Worm (Caenorhabditis elegans) whole organism, L2 larva: Measurements from ENCODE around the gene H04M03.11.
A peak's percentile ranks its signal among the peaks of the same experiment; 100 is the strongest.

Experiments
- C34F6.9 ChIP-seq: fragments of 150-350 bp; optimal IDR thresholded peaks from 2 replicates; lab custom pipeline; 2014; ENCODE audit warnings: missing biosample characterization, missing genetic modification characterization
- F13H6.1 ChIP-seq: sonication (generic microtip); optimal IDR thresholded peaks from 2 replicates; lab custom pipeline; 2016; ENCODE audit warnings: missing genetic modification characterization, missing compliant biosample characterization
- R02D3.7 ChIP-seq: fragments of 150-350 bp; optimal IDR thresholded peaks from 2 replicates; lab custom pipeline; 2014; ENCODE audit warnings: missing biosample characterization, missing genetic modification characterization
- alr-1 ChIP-seq: fragments of 150-350 bp; optimal IDR thresholded peaks from 2 replicates; lab custom pipeline; 2014; ENCODE audit warnings: missing biosample characterization, missing genetic modification characterization
- aly-2 ChIP-seq: fragments of 150-350 bp; optimal IDR thresholded peaks from 2 replicates; lab custom pipeline; 2014; ENCODE audit warnings: missing biosample characterization, missing genetic modification characterization
- ama-1 ChIP-seq: fragments of 150-350 bp; optimal IDR thresholded peaks from 2 replicates; lab custom pipeline; 2018; ENCODE audit warnings: inconsistent platforms
- blmp-1 ChIP-seq: sonication (generic microtip); optimal IDR thresholded peaks from 2 replicates; lab custom pipeline; 2017; ENCODE audit warnings: missing genetic modification characterization, mild to moderate bottlenecking, missing compliant biosample characterization, antibody characterized with exemption, moderate library complexity; ENCODE audit not compliant: insufficient read depth
- ceh-16 ChIP-seq: fragments of 150-350 bp; optimal IDR thresholded peaks from 2 replicates; lab custom pipeline; 2014; ENCODE audit warnings: missing biosample characterization, missing genetic modification characterization
- ceh-82 ChIP-seq: fragments of 150-350 bp; optimal IDR thresholded peaks from 2 replicates; lab custom pipeline; 2014; ENCODE audit warnings: missing biosample characterization, missing genetic modification characterization
- crh-2 ChIP-seq: sonication (generic microtip); optimal IDR thresholded peaks from 2 replicates; lab custom pipeline; 2017; ENCODE audit warnings: missing biosample characterization, missing genetic modification characterization
- dmd-4 ChIP-seq: sonication (generic microtip); optimal IDR thresholded peaks from 2 replicates; lab custom pipeline; 2017; ENCODE audit warnings: missing biosample characterization, missing genetic modification characterization
- egl-27 ChIP-seq: sonication (generic microtip); optimal IDR thresholded peaks from 3 replicates; lab custom pipeline; 2017; ENCODE audit warnings: missing biosample characterization, missing genetic modification reagents, missing genetic modification characterization
- elt-1 ChIP-seq: fragments of 150-350 bp; optimal IDR thresholded peaks from 2 replicates; lab custom pipeline; 2014; ENCODE audit warnings: missing biosample characterization, missing genetic modification characterization
- fos-1 ChIP-seq: fragments of 150-350 bp; optimal IDR thresholded peaks from 2 replicates; lab custom pipeline; 2014; ENCODE audit warnings: missing biosample characterization, missing genetic modification characterization
- gmeb-1 ChIP-seq: fragments of 150-350 bp; optimal IDR thresholded peaks from 2 replicates; lab custom pipeline; 2014; ENCODE audit warnings: missing biosample characterization, missing genetic modification characterization
- lin-13 ChIP-seq: fragments of 150-350 bp; optimal IDR thresholded peaks from 2 replicates; lab custom pipeline; 2014; ENCODE audit warnings: missing biosample characterization, missing genetic modification reagents, missing genetic modification characterization
- lsy-2 ChIP-seq, 2 experiments: fragments of 150-350 bp in 1 of 2; sonication (generic microtip) in 1 of 2; optimal IDR thresholded peaks; 2 replicates each; lab custom pipeline; 2014 to 2017; ENCODE audit warnings: missing biosample characterization in 2 of 2, missing genetic modification characterization in 2 of 2
- mab-5 ChIP-seq: fragments of 150-350 bp; optimal IDR thresholded peaks from 2 replicates; lab custom pipeline; 2014; ENCODE audit warnings: missing biosample characterization, missing genetic modification characterization
- nhr-10 ChIP-seq: sonication (generic microtip); optimal IDR thresholded peaks from 2 replicates; lab custom pipeline; 2017; ENCODE audit warnings: missing biosample characterization, missing genetic modification characterization
- nhr-11 ChIP-seq: fragments of 150-350 bp; optimal IDR thresholded peaks from 2 replicates; lab custom pipeline; 2014; ENCODE audit warnings: missing biosample characterization, missing genetic modification characterization
- nhr-129 ChIP-seq: fragments of 150-350 bp; optimal IDR thresholded peaks from 2 replicates; lab custom pipeline; 2014; ENCODE audit warnings: missing biosample characterization, missing genetic modification characterization
- nhr-21 ChIP-seq: fragments of 150-350 bp; optimal IDR thresholded peaks from 2 replicates; lab custom pipeline; 2014; ENCODE audit warnings: missing biosample characterization, missing genetic modification characterization
- nhr-23 ChIP-seq: fragments of 150-350 bp; optimal IDR thresholded peaks from 2 replicates; lab custom pipeline; 2014; ENCODE audit warnings: missing biosample characterization, missing genetic modification reagents, missing genetic modification characterization
- nhr-25 ChIP-seq: fragments of 150-350 bp; sonication (generic microtip); optimal IDR thresholded peaks from 3 replicates; lab custom pipeline; 2014; ENCODE audit warnings: missing biosample characterization, missing genetic modification characterization
- nhr-6 ChIP-seq: fragments of 150-350 bp; optimal IDR thresholded peaks from 2 replicates; lab custom pipeline; 2014; ENCODE audit warnings: missing biosample characterization, missing genetic modification characterization
- nhr-77 ChIP-seq: fragments of 150-350 bp; optimal IDR thresholded peaks from 2 replicates; lab custom pipeline; 2014; ENCODE audit warnings: missing biosample characterization, missing genetic modification characterization
- peb-1 ChIP-seq: fragments of 150-350 bp; optimal IDR thresholded peaks from 2 replicates; lab custom pipeline; 2014; ENCODE audit warnings: missing biosample characterization, missing genetic modification characterization
- sma-9 ChIP-seq, 2 experiments: fragments of 150-350 bp in 1 of 2; sonication (generic microtip) in 1 of 2; optimal IDR thresholded peaks; 2 replicates each; lab custom pipeline; 2014 to 2016; ENCODE audit warnings: missing genetic modification characterization in 2 of 2, mild to moderate bottlenecking in 1 of 2, missing biosample characterization in 1 of 2, missing compliant biosample characterization in 1 of 2, missing genetic modification reagents in 1 of 2, moderate library complexity in 1 of 2
- snpc-4 ChIP-seq: fragments of 150-350 bp; optimal IDR thresholded peaks from 2 replicates; lab custom pipeline; 2014; ENCODE audit warnings: missing biosample characterization, missing genetic modification characterization
- unc-62 ChIP-seq: fragments of 150-350 bp; optimal IDR thresholded peaks from 2 replicates; lab custom pipeline; 2014; ENCODE audit warnings: missing biosample characterization, missing genetic modification reagents, missing genetic modification characterization
- zag-1 ChIP-seq: fragments of 150-350 bp; optimal IDR thresholded peaks from 2 replicates; lab custom pipeline; 2014; ENCODE audit warnings: missing biosample characterization, missing genetic modification characterization
- ztf-1 ChIP-seq: fragments of 200-800 bp; sonication (Bioruptor generic); conservative IDR thresholded peaks from 2 replicates; pipeline ENCODE4 v1.3.6; 2022; ENCODE audit warnings: missing genetic modification characterization, missing compliant biosample characterization
- ztf-11 ChIP-seq: sonication (generic microtip); optimal IDR thresholded peaks from 2 replicates; lab custom pipeline; 2017; ENCODE audit warnings: missing biosample characterization, missing genetic modification characterization

H04M03.11 gene

DNA sequence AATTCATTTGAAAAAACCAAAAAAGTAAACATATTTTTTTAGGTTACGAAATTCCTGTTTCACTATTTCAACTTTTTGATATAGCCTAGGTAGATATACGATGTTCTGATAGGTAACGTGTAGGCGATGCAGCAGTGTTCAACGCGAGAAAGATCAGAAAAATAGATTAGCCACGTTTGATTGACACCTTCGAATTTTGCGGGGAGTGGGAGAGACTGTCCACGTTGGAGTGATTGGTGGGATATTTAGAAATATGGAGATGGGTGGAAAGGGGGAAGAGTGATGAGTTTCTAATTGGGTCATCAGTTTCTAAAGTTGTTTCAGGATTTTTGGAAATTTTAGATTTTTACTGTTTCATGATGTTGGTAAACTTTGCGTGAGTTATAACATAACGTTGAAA, 38.7 kb upstream of the H04M03.11 start:
- no peak for TF ChIP-seq ztf-11
- no peak for TF ChIP-seq nhr-25
- peak; percentile 62 for TF ChIP-seq ceh-16 (tag; lab: Kevin White, UChicago)

DNA sequence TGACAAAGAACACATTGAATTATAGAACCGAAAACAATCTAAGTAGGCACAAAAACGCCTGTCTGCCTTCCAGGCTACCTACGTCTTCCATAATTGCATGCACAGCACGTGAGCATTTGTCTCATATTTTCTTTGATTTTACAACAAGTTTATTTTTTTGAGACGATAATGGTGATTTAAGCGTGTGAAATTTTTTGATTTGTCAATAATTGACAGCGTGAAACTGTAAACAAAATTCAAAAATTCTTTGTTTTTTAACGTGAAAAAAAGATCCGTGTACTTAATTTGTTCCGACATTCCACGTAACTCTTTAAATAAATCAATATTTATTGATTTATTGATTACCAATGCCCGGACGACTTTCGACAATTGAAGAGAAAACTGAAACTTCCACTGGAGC, 32.6 kb upstream of the H04M03.11 start, which contains the start of gene dhhc-13:
dhhc-13 (plus strand) TSS at position 301 of the 400 bp plus-strand sequence.
- TF ChIP-seq lsy-2 (tag; optimal IDR thresholded peaks at IDR 0.05; lab: Kevin White, UChicago) = no peak
- no peak for TF ChIP-seq nhr-6
- no peak for TF ChIP-seq unc-62 (GFP tag; lab: Kevin White, UChicago)
- no peak for TF ChIP-seq blmp-1 (tag; lab: Kevin White, UChicago)
- TF ChIP-seq gmeb-1 (tag; lab: Kevin White, UChicago) = no peak
- no peak for TF ChIP-seq nhr-23 (tag; lab: Kevin White, UChicago)
- no peak for TF ChIP-seq dmd-4 (tag; lab: Kevin White, UChicago)
- TF ChIP-seq crh-2 (tag; lab: Kevin White, UChicago) = no peak
- no peak for TF ChIP-seq nhr-21 (tag; lab: Kevin White, UChicago)
- no peak for TF ChIP-seq C34F6.9 (tag; lab: Kevin White, UChicago)
- TF ChIP-seq elt-1 (tag; lab: Kevin White, UChicago) = no peak
- no peak for TF ChIP-seq nhr-129

DNA sequence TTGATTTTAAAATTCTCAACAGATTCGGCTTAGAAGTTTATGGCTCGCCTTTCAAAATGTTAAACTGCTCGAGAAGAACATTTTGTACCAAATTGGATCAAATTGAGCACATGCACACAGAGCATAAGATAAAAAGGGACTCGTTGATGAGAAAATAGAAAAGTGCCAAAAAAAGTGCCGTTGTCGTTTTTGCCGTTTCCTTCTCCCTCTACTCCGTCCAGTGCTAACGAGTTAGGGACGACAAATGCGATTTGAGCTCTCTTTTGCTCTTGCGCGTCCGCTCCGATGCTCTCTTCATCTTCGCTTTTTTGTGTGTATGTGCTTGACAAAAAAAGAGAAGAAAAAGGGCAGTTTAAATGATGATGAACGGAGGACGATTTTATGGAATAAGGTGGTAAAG, 30.8 kb upstream of the H04M03.11 start:
- TF ChIP-seq aly-2 (tag; lab: Kevin White, UChicago) (no peak), zag-1 (peak; percentile 26)

DNA sequence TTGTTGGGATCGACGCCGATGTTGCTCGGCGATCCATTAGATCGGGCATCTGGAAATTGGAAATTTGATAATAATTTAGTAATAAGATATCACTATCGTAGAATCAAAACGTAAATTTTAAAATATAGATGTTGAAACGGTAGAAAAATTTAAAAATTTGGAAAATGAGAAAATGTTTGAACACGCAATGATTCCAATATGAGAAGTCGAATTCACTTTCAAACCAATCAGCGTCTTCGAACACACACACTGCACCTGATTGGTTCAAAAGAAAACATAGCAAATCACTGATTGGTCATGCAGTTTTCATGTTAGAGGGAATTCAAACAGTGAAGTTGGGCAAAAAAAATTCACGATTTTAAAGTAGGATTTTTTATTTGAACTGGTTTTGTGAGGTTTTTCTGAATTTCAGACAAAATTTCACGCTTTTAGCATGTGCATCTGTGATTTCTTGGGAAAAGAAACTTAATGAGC, 18.9 kb upstream of the H04M03.11 start, which contains the start of gene H04M03.12:
H04M03.12 (minus strand) TSS at position 51 of the 474 bp plus-strand sequence.
- TF ChIP-seq R02D3.7 (no peak), gmeb-1 (tag; lab: Kevin White, UChicago) (no peak), unc-62 (GFP tag; lab: Kevin White, UChicago) (no peak), ama-1 (lab: Kevin White, UChicago) (no peak), snpc-4 (tag; lab: Kevin White, UChicago) (no peak), nhr-77 (tag; lab: Kevin White, UChicago) (no peak), ceh-82 (tag; lab: Kevin White, UChicago) (no peak)

DNA sequence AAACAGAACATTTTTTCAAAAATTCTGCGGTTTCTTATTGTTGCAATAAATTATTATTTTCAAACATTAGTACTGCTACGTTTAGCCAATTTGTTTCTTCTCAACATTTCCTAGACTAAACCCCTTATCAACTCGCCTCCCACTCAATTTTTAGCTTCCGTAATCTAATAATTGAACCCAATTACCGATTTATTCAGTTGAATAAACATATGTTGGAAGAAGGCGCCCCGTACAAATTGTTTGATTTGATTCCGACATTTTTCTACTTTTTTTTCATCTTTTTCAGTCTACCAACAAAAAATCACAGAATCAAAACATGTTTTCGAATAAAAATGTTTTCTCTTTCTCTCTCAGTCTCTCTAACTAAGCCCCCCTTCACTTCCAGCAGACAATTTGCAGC, 18.3 kb upstream of the H04M03.11 start:
- TF ChIP-seq ztf-1 (GFP tag; lab: Robert Waterston, UW) (no peak), nhr-6 (no peak), peb-1 (tag; lab: Kevin White, UChicago) (no peak), nhr-11 (tag; lab: Kevin White, UChicago) (no peak), nhr-10 (tag; lab: Kevin White, UChicago) (no peak), alr-1 (tag; lab: Kevin White, UChicago) (no peak), egl-27 (tag; lab: Kevin White, UChicago) (no peak), ztf-11 (no peak), sma-9 (GFP tag; optimal IDR thresholded peaks at IDR 0.05; lab: Kevin White, UChicago) (no peak), sma-9 (tag; optimal IDR thresholded peaks at IDR 0.05; lab: Kevin White, UChicago) (no peak), lsy-2 (tag; optimal IDR thresholded peaks at IDR 0.05; lab: Kevin White, UChicago) (no peak), R02D3.7 (no peak), elt-1 (tag; lab: Kevin White, UChicago) (no peak), fos-1 (tag; lab: Kevin White, UChicago) (no peak), F13H6.1 (tag; lab: Kevin White, UChicago) (no peak), C34F6.9 (tag; lab: Kevin White, UChicago) (no peak), mab-5 (tag; lab: Kevin White, UChicago) (no peak)

DNA sequence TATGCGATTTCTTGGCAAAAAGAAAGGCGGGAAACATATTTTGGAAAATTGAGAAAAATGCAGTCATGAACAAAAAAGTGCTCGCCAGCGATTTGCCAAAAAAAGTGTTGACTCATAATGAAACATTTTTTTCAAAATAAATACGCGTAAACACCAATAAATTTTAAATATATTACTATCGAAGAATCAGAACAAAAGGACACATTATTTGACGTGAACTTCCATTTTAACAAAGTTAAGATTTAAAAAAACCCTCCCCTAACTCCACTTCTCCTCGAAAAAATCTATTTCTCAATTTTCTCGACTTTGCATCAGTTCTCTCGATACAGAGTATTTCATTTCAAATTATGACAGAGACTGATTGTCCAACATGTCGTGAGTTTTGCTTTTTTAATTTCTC, 11.9 kb upstream of the H04M03.11 start, which contains the start of gene pck-3:
pck-3 (plus strand) TSS at position 301 of the 400 bp plus-strand sequence.
- no peak for TF ChIP-seq lin-13
